Fruit fly (Drosophila melanogaster) whole organism, prepupa: Measurements from ENCODE around the gene CG17782.
A peak's percentile ranks its signal among the peaks of the same experiment; 100 is the strongest.

Source experiments
- CG10669 ChIP-seq: fragments of 200-800 bp; sonication (Bioruptor generic); optimal IDR thresholded peaks from 3 replicates; lab custom pipeline; 2018; ENCODE audit warnings: missing biosample characterization, mild to moderate bottlenecking, missing genetic modification characterization, moderate library complexity
- CG11294 ChIP-seq: fragments of 200-800 bp; sonication (Bioruptor generic); IDR thresholded peaks from 2 replicates; pipeline ENCODE4 v1.3.6; 2022; ENCODE audit warnings: missing biosample characterization, missing genetic modification characterization
- CG11762 ChIP-seq: fragments of 200-800 bp; sonication (Bioruptor generic); optimal IDR thresholded peaks from 3 replicates; lab custom pipeline; 2016; ENCODE audit warnings: missing biosample characterization, missing genetic modification characterization; ENCODE audit not compliant: insufficient read depth
- CG11902 ChIP-seq: fragments of 200-800 bp; sonication (Bioruptor generic); optimal IDR thresholded peaks from 3 replicates; lab custom pipeline; 2016; ENCODE audit warnings: missing biosample characterization, missing genetic modification characterization
- CG15336 ChIP-seq: fragments of 200-800 bp; sonication (Bioruptor generic); IDR thresholded peaks from 2 replicates; pipeline ENCODE4 v1.3.6; 2022; ENCODE audit warnings: missing biosample characterization, missing genetic modification characterization
- CG16779 ChIP-seq: fragments of 200-800 bp; sonication (Bioruptor generic); optimal IDR thresholded peaks from 3 replicates; lab custom pipeline; 2017; ENCODE audit warnings: missing biosample characterization, mild to moderate bottlenecking, missing genetic modification characterization
- CG3032 ChIP-seq: fragments of 200-800 bp; optimal IDR thresholded peaks from 2 replicates; lab custom pipeline; 2019; ENCODE audit warnings: missing biosample characterization, mild to moderate bottlenecking, missing genetic modification characterization, moderate library complexity
- CG31627 ChIP-seq: fragments of 200-800 bp; sonication (Bioruptor generic); optimal IDR thresholded peaks from 3 replicates; lab custom pipeline; 2016; ENCODE audit warnings: missing biosample characterization, missing genetic modification characterization
- CG34406 ChIP-seq: fragments of 200-800 bp; sonication (Bioruptor generic); optimal IDR thresholded peaks from 3 replicates; lab custom pipeline; 2016; ENCODE audit warnings: missing biosample characterization, missing genetic modification characterization
- CG6276 ChIP-seq: fragments of 200-800 bp; sonication (Bioruptor generic); optimal IDR thresholded peaks from 2 replicates; lab custom pipeline; 2017; ENCODE audit warnings: missing biosample characterization, mild to moderate bottlenecking, missing genetic modification characterization
- CG6792 ChIP-seq: fragments of 200-800 bp; sonication (Bioruptor generic); optimal IDR thresholded peaks from 3 replicates; lab custom pipeline; 2016; ENCODE audit warnings: missing biosample characterization, missing genetic modification characterization
- CG7368 ChIP-seq: fragments of 200-800 bp; sonication (Bioruptor generic); optimal IDR thresholded peaks from 3 replicates; lab custom pipeline; 2016; ENCODE audit warnings: missing biosample characterization, missing genetic modification characterization
- CG8119 ChIP-seq: fragments of 200-800 bp; sonication (Bioruptor generic); IDR thresholded peaks from 3 replicates; pipeline ENCODE4 v1.3.6; 2022; ENCODE audit warnings: missing biosample characterization, missing genetic modification characterization
- CG8319 ChIP-seq: fragments of 200-800 bp; sonication (Bioruptor generic); optimal IDR thresholded peaks from 3 replicates; lab custom pipeline; 2016; ENCODE audit warnings: missing biosample characterization, missing genetic modification characterization
- Eip78C ChIP-seq: fragments of 200-800 bp; sonication (Bioruptor generic); peaks from one replicate; lab custom pipeline; 2016; ENCODE audit warnings: missing biosample characterization, missing genetic modification characterization
- Eip93F ChIP-seq: fragments of 200-800 bp; sonication (Bioruptor generic); optimal IDR thresholded peaks from 2 replicates; lab custom pipeline; 2016; ENCODE audit warnings: missing biosample characterization, mild to moderate bottlenecking, missing genetic modification characterization
- Ets21C ChIP-seq: fragments of 200-800 bp; sonication (Bioruptor generic); optimal IDR thresholded peaks from 3 replicates; lab custom pipeline; 2016; ENCODE audit warnings: missing biosample characterization, missing genetic modification characterization
- Hr38 ChIP-seq: sonication (Bioruptor generic); optimal IDR thresholded peaks from 2 replicates; lab custom pipeline; 2016; ENCODE audit warnings: missing biosample characterization, missing genetic modification characterization
- Hr39 ChIP-seq: fragments of 200-800 bp; sonication (Bioruptor generic); optimal IDR thresholded peaks from 2 replicates; lab custom pipeline; 2016; ENCODE audit warnings: missing biosample characterization, missing genetic modification characterization
- Lpt ChIP-seq: fragments of 200-800 bp; sonication (Bioruptor generic); optimal IDR thresholded peaks from 3 replicates; lab custom pipeline; 2016; ENCODE audit warnings: missing biosample characterization, missing genetic modification characterization
- Met ChIP-seq: fragments of 200-800 bp; sonication (Bioruptor generic); optimal IDR thresholded peaks from 3 replicates; lab custom pipeline; 2016; ENCODE audit warnings: missing biosample characterization, missing genetic modification characterization
- Smox ChIP-seq: fragments of 200-800 bp; sonication (Bioruptor generic); optimal IDR thresholded peaks from 3 replicates; lab custom pipeline; 2016; ENCODE audit warnings: missing biosample characterization, missing genetic modification characterization
- acj6 ChIP-seq: fragments of 200-800 bp; sonication (Bioruptor generic); optimal IDR thresholded peaks from 3 replicates; lab custom pipeline; 2016; ENCODE audit warnings: missing biosample characterization, missing genetic modification characterization
- cyc ChIP-seq: fragments of 200-800 bp; sonication (Bioruptor generic); optimal IDR thresholded peaks from 3 replicates; lab custom pipeline; 2016; ENCODE audit warnings: missing biosample characterization, missing genetic modification characterization
- dac ChIP-seq: fragments of 200-800 bp; sonication (Bioruptor generic); optimal IDR thresholded peaks from 2 replicates; lab custom pipeline; 2017; ENCODE audit warnings: missing biosample characterization, mild to moderate bottlenecking, missing genetic modification characterization
- esn ChIP-seq: fragments of 200-800 bp; sonication (Bioruptor generic); optimal IDR thresholded peaks from 2 replicates; lab custom pipeline; 2016; ENCODE audit warnings: missing biosample characterization, mild to moderate bottlenecking, missing genetic modification characterization, moderate library complexity
- fd59A ChIP-seq: fragments of 200-800 bp; sonication (Bioruptor generic); optimal IDR thresholded peaks from 2 replicates; lab custom pipeline; 2017; ENCODE audit warnings: missing biosample characterization, mild to moderate bottlenecking, missing genetic modification characterization, missing genetic modification reagents
- lz ChIP-seq: fragments of 200-800 bp; sonication (Bioruptor generic); optimal IDR thresholded peaks from 3 replicates; lab custom pipeline; 2016; ENCODE audit warnings: missing biosample characterization, missing genetic modification characterization
- net ChIP-seq: fragments of 200-800 bp; sonication (Bioruptor generic); optimal IDR thresholded peaks from 3 replicates; lab custom pipeline; 2016; ENCODE audit warnings: missing biosample characterization, missing genetic modification characterization
- pdm3 ChIP-seq: fragments of 200-800 bp; sonication (Bioruptor generic); optimal IDR thresholded peaks from 3 replicates; lab custom pipeline; 2016; ENCODE audit warnings: missing biosample characterization, missing genetic modification characterization
- spab ChIP-seq: fragments of 200-800 bp; sonication (Bioruptor generic); optimal IDR thresholded peaks from 2 replicates; lab custom pipeline; 2017; ENCODE audit warnings: missing biosample characterization, mild to moderate bottlenecking, missing genetic modification characterization, missing genetic modification reagents
- ss ChIP-seq, 2 experiments: fragments of 200-800 bp; sonication (Bioruptor generic); optimal IDR thresholded peaks; 2 replicates in 1 of 2; 3 replicates in 1 of 2; lab custom pipeline; 2017 to 2018; ENCODE audit warnings: mild to moderate bottlenecking in 2 of 2, missing biosample characterization in 2 of 2, missing genetic modification characterization in 2 of 2, moderate library complexity in 1 of 2
- svp ChIP-seq: fragments of 200-800 bp; sonication (Bioruptor generic); peaks from one replicate; lab custom pipeline; 2016; ENCODE audit warnings: missing biosample characterization, missing genetic modification characterization
- topi ChIP-seq: fragments of 200-800 bp; sonication (Bioruptor generic); optimal IDR thresholded peaks from 3 replicates; lab custom pipeline; 2016; ENCODE audit warnings: missing biosample characterization, missing genetic modification characterization
- vri ChIP-seq: fragments of 200-800 bp; sonication (Bioruptor generic); optimal IDR thresholded peaks from 3 replicates; lab custom pipeline; 2016; ENCODE audit warnings: missing biosample characterization, mild to moderate bottlenecking, missing genetic modification characterization

The CG17782 gene

dm6 chr3R:24372662-24373061 lies at the start of gene CG17782:
Gene CG17782, minus strand, starts transcription at chr3R:24372762.
- TF ChIP-seq dac (GFP tag; lab: Kevin White, UChicago) (no peak), Hr38 (GFP tag; lab: Kevin White, UChicago) (no peak), cyc (GFP tag; lab: Kevin White, UChicago) (no peak)
- TF ChIP-seq, all 60 proteins: peak for 0

dm6 chr3R:24392207-24392939 lies 19.8 kb upstream of the CG17782 start, which contains the start of gene CG13616:
Gene CG13616, plus strand, starts transcription at chr3R:24392889.
- TF ChIP-seq Hr39 (GFP tag; lab: Kevin White, UChicago) (peak; percentile 38), CG11902 (GFP tag; lab: Kevin White, UChicago) (peak; percentile 36), CG34406 (GFP tag; lab: Kevin White, UChicago) (peak; percentile 19), CG6792 (GFP tag; lab: Kevin White, UChicago) (no peak), dac (GFP tag; lab: Kevin White, UChicago) (no peak), Eip78C (GFP tag; lab: Kevin White, UChicago) (peak; percentile 69), Lpt (GFP tag; lab: Kevin White, UChicago) (no peak), CG11294 (GFP tag; lab: Robert Waterston, UW) (no peak), svp (peak; percentile 69), CG3032 (tag; lab: Kevin White, UChicago) (no peak), CG11762 (GFP tag; lab: Kevin White, UChicago) (no peak), CG10669 (GFP tag; lab: Kevin White, UChicago) (no peak), CG7368 (GFP tag; lab: Kevin White, UChicago) (no peak), CG8119 (GFP tag; lab: Robert Waterston, UW) (no peak), esn (GFP tag; lab: Kevin White, UChicago) (no peak), Smox (peak; percentile 15), Met (peak; percentile 1), CG31627 (GFP tag; lab: Kevin White, UChicago) (peak; percentile 25), vri (GFP tag; lab: Kevin White, UChicago) (no peak), cyc (GFP tag; lab: Kevin White, UChicago) (peak; percentile 30)

- TF ChIP-seq CG15336 (no peak), CG11294 (GFP tag; lab: Robert Waterston, UW) (no peak), CG16779 (tag; lab: Kevin White, UChicago) (no peak), Ets21C (no peak), fd59A (GFP tag; lab: Kevin White, UChicago) (no peak)
Observed at dm6 chr3R:24390239-24390638, 17.7 kb upstream of the CG17782 start, which contains the start of the genes CG5768 and CG13615. Gene CG5768, minus strand, starts transcription at chr3R:24390339. Gene CG13615, plus strand, starts transcription at chr3R:24390518.

- no peak for TF ChIP-seq CG6276 (GFP tag; lab: Kevin White, UChicago)
- TF ChIP-seq acj6 (GFP tag; lab: Kevin White, UChicago), result no peak
- no peak for TF ChIP-seq topi (GFP tag; lab: Kevin White, UChicago)
- TF ChIP-seq esn (GFP tag; lab: Kevin White, UChicago), result no peak
- TF ChIP-seq net (GFP tag; lab: Kevin White, UChicago), result no peak
- no peak for TF ChIP-seq CG8319
- no peak for TF ChIP-seq pdm3 (GFP tag; lab: Kevin White, UChicago)
- TF ChIP-seq CG10669 (GFP tag; lab: Kevin White, UChicago), result no peak
- TF ChIP-seq CG6792 (GFP tag; lab: Kevin White, UChicago), result no peak
- no peak for TF ChIP-seq lz (GFP tag; lab: Kevin White, UChicago)
Observed at dm6 chr3R:24386434-24386833, 13.9 kb upstream of the CG17782 start.

dm6 chr3R:24384952-24385351 lies 12.4 kb upstream of the CG17782 start, which contains the start of gene CG17780:
Gene CG17780, minus strand, starts transcription at chr3R:24385052.
- TF ChIP-seq CG6792 (GFP tag; lab: Kevin White, UChicago) (no peak), Eip93F (GFP tag; lab: Kevin White, UChicago) (no peak), Ets21C (no peak), ss (GFP tag; optimal IDR thresholded peaks at IDR 0.05; lab: Kevin White, UChicago) (no peak), CG7368 (GFP tag; lab: Kevin White, UChicago) (no peak), vri (GFP tag; lab: Kevin White, UChicago) (no peak), lz (GFP tag; lab: Kevin White, UChicago) (no peak), spab (GFP tag; lab: Kevin White, UChicago) (no peak), topi (GFP tag; lab: Kevin White, UChicago) (no peak), Smox (no peak)
